Worm (Caenorhabditis elegans): ENCODE data around the gene dbl-1.

DNA sequence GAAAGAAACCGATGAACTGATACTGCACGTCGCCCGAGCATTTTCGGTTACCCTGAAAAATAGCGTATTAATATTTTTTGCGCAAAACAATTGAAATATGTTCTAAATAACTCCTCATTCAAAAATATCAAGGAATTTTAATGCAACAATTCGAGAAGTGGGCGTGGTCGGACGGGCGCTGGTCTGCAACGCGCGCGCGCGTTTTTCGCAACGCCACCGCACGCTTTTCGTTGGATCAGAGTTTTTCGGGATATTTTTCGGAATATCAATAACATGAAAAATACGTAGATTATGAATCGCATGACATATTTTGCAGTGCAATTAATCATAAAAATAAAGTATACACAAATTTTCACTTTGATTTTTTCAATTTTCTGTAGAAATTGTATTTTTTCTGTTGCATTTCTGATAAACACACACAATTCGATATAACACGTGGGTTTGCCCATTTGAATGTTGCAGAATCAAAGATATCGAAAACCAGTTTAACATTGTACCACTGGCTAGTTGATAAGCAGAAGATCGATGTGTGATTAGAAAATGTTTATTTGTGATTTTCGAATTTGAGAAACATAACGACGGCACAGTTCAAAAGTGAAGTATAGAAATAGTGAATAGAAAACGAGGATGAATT, 48.8 kb upstream of the dbl-1 start, which contains the start of gene dlst-1:
- TF ChIP-seq W03F9.2 (tag; optimal IDR thresholded peaks at IDR 0.05) (no peak), dao-5 (tag; optimal IDR thresholded peaks at IDR 0.05) (no peak)
